Fruit fly (Drosophila melanogaster) whole organism, adult: ENCODE data around the gene CG1635.

ENCODE experiments used
- CG11617 ChIP-seq: fragments of 200-800 bp; sonication (Bioruptor generic); optimal IDR thresholded peaks from 2 replicates; lab custom pipeline; 2017; ENCODE audit warnings: mild to moderate bottlenecking, missing biosample characterization, missing genetic modification reagents, missing genetic modification characterization
- CG12768 ChIP-seq: fragments of 200-800 bp; sonication (Bioruptor generic); optimal IDR thresholded peaks from 2 replicates; lab custom pipeline; 2017; ENCODE audit warnings: missing biosample characterization, missing genetic modification characterization, mild to moderate bottlenecking, moderate library complexity, missing genetic modification reagents
- CG14711 ChIP-seq: fragments of 200-800 bp; sonication (Bioruptor generic); optimal IDR thresholded peaks from 2 replicates; lab custom pipeline; 2018; ENCODE audit warnings: missing biosample characterization, mild to moderate bottlenecking, missing genetic modification characterization, moderate library complexity
- CG1620 ChIP-seq: fragments of 200-800 bp; sonication (Bioruptor generic); optimal IDR thresholded peaks from 2 replicates; lab custom pipeline; 2016; ENCODE audit warnings: missing biosample characterization, missing genetic modification characterization
- CG33017 ChIP-seq: fragments of 200-800 bp; sonication (Bioruptor generic); optimal IDR thresholded peaks from 2 replicates; lab custom pipeline; 2018; ENCODE audit warnings: missing biosample characterization, mild to moderate bottlenecking, missing genetic modification characterization, moderate library complexity
- CG5204 ChIP-seq: fragments of 200-800 bp; sonication (Bioruptor generic); optimal IDR thresholded peaks from 2 replicates; lab custom pipeline; 2016; ENCODE audit warnings: missing biosample characterization, missing genetic modification characterization
- CG7045 ChIP-seq: fragments of 200-800 bp; sonication (Bioruptor generic); optimal IDR thresholded peaks from 2 replicates; lab custom pipeline; 2017; ENCODE audit warnings: missing biosample characterization, mild to moderate bottlenecking, missing genetic modification characterization
- CG7101 ChIP-seq: fragments of 200-800 bp; sonication (Bioruptor generic); optimal IDR thresholded peaks from 2 replicates; lab custom pipeline; 2018; ENCODE audit warnings: missing biosample characterization, mild to moderate bottlenecking, missing genetic modification characterization, moderate library complexity
- Clk ChIP-seq: fragments of 200-800 bp; sonication (Bioruptor generic); optimal IDR thresholded peaks from 2 replicates; lab custom pipeline; 2017; ENCODE audit warnings: missing biosample characterization, missing genetic modification characterization
- Crg-1 ChIP-seq: fragments of 200-800 bp; sonication (Bioruptor generic); optimal IDR thresholded peaks from 2 replicates; lab custom pipeline; 2016; ENCODE audit warnings: missing biosample characterization, missing genetic modification characterization
- Hr96 ChIP-seq: fragments of 200-800 bp; sonication (Bioruptor generic); optimal IDR thresholded peaks from 2 replicates; lab custom pipeline; 2016; ENCODE audit warnings: missing biosample characterization, missing genetic modification characterization
- Mnt ChIP-seq: fragments of 200-800 bp; sonication (Bioruptor generic); optimal IDR thresholded peaks from 2 replicates; lab custom pipeline; 2016; ENCODE audit warnings: missing biosample characterization, mild to moderate bottlenecking, missing genetic modification characterization
- bab1 ChIP-seq: fragments of 200-800 bp; sonication (Bioruptor generic); optimal IDR thresholded peaks from 3 replicates; lab custom pipeline; 2019; ENCODE audit warnings: missing biosample characterization, mild to moderate bottlenecking, missing genetic modification characterization, moderate library complexity
- cic ChIP-seq: fragments of 200-800 bp; sonication (Bioruptor generic); optimal IDR thresholded peaks from 2 replicates; lab custom pipeline; 2017; ENCODE audit warnings: missing biosample characterization, mild to moderate bottlenecking, missing genetic modification characterization, moderate library complexity
- cnc ChIP-seq, 2 experiments: fragments of >200 bp; optimal IDR thresholded peaks; 2 replicates each; lab custom pipeline; 2017
- kay ChIP-seq: fragments of 200-800 bp; sonication (Bioruptor generic); peaks from one replicate; lab custom pipeline; 2016; ENCODE audit warnings: missing biosample characterization, missing genetic modification characterization, borderline replicate concordance
- ovo ChIP-seq: fragments of 200-800 bp; sonication (Bioruptor generic); optimal IDR thresholded peaks from 2 replicates; lab custom pipeline; 2016; ENCODE audit warnings: missing biosample characterization, missing genetic modification characterization
- pad ChIP-seq: fragments of 200-800 bp; sonication (Bioruptor generic); optimal IDR thresholded peaks from 3 replicates; lab custom pipeline; 2017; ENCODE audit warnings: missing biosample characterization, missing genetic modification characterization, mild to moderate bottlenecking, moderate library complexity, missing genetic modification reagents
- tj ChIP-seq: fragments of 200-800 bp; sonication (Bioruptor generic); optimal IDR thresholded peaks from 3 replicates; lab custom pipeline; 2017; ENCODE audit warnings: missing biosample characterization, mild to moderate bottlenecking, missing genetic modification characterization, moderate library complexity
- toe ChIP-seq: fragments of 200-800 bp; sonication (Bioruptor generic); optimal IDR thresholded peaks from 2 replicates; lab custom pipeline; 2016; ENCODE audit warnings: missing biosample characterization, missing genetic modification characterization

Gene CG1635

DNA sequence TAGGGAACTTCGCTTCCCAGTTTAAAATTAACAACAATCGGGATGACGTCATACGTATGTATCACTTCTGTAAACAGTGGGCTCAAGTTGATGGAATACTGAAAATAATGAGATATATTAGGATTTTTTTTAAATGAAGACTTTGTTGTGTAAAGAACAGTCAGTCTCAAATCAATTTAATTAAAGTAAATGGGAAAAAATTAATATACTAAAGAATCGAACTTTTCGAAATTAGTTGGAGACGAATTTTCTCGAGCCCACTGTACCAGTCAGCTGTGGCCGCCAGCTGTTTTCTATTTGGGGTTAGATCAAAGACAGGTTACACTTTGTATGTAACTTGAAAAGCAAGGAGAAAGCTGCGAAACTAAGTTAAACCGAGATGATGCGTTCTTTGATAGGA is at the start of gene CG1635:
Gene CG1635 (plus strand): TSS at position 300 of the 400 bp plus-strand sequence.
- TF ChIP-seq Hr96 (peak; percentile 98), pad (peak; percentile 95), ovo (peak; percentile 97), cnc (optimal IDR thresholded peaks at IDR 0.05; lab: Kevin White, UChicago) (no peak), CG7045 (GFP tag; lab: Kevin White, UChicago) (peak; percentile 99), cic (peak; percentile 83), CG33017 (tag; lab: Kevin White, UChicago) (peak; percentile 100), CG12768 (peak; percentile 100), CG14711 (tag; lab: Kevin White, UChicago) (peak; percentile 99), toe (GFP tag; lab: Kevin White, UChicago) (peak; percentile 97), CG11617 (GFP tag; lab: Kevin White, UChicago) (peak; percentile 100), bab1 (GFP tag; lab: Kevin White, UChicago) (peak; percentile 100), CG5204 (GFP tag; lab: Kevin White, UChicago) (peak; percentile 99), Clk (GFP tag; lab: Kevin White, UChicago) (peak; percentile 99), CG7101 (tag; lab: Kevin White, UChicago) (peak; percentile 100), Mnt (GFP tag; lab: Kevin White, UChicago) (peak; percentile 98), kay (GFP tag; lab: Kevin White, UChicago) (peak; percentile 100), Crg-1 (GFP tag; lab: Kevin White, UChicago) (peak; percentile 98), tj (GFP tag; lab: Kevin White, UChicago) (peak; percentile 94), CG1620 (GFP tag; lab: Kevin White, UChicago) (peak; percentile 98)

DNA sequence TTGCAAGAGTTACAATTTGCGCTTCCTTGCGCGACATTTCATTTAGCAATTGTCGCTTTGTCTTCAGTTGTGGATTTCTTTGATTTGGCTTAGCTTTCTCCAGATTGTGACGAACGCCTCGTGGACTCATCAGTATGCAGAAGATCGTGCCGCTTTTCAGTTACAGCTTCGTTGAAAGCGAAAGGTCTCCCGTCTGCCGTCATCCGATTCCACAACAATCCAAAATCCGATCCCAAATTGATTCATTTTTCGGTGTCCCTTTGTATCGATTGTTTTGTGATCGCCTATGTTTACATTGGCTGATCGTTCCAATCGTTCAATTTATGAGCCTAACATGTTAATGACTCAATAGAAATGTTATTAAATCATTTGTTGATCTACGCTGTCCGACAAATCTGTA is 46.6 kb upstream of the CG1635 start:
- TF ChIP-seq toe (GFP tag; lab: Kevin White, UChicago) (no peak), cic (no peak), Mnt (GFP tag; lab: Kevin White, UChicago) (no peak), CG14711 (tag; lab: Kevin White, UChicago) (no peak), CG1620 (GFP tag; lab: Kevin White, UChicago) (no peak), CG12768 (no peak), kay (GFP tag; lab: Kevin White, UChicago) (no peak), ovo (no peak), CG33017 (tag; lab: Kevin White, UChicago) (no peak), CG7101 (tag; lab: Kevin White, UChicago) (no peak), Clk (GFP tag; lab: Kevin White, UChicago) (no peak)

DNA sequence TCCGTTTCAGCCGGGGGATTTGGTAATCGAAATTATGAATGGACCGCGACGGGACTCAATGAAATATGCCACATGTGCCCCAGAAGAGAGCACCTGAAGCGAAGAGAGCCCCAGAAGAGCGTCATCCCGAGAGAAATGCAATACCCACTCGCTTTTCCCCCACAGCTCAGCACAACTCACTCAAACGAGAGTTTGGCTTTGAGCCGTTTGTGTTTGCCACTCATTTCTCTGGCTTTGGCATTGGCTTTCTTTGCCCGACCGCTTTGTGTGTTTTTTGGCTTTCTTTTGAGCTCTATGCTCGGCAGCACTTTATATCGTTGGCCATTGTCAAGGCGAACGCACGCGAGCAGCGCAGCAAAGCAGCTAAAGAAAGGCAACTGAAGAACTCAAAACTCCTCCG is 45.8 kb upstream of the CG1635 start, which contains the start of gene nyo:
Gene nyo (plus strand): TSS at position 312 of the 400 bp plus-strand sequence.
- TF ChIP-seq kay (GFP tag; lab: Kevin White, UChicago) (no peak), Hr96 (no peak), tj (GFP tag; lab: Kevin White, UChicago) (no peak), CG11617 (GFP tag; lab: Kevin White, UChicago) (no peak), Crg-1 (GFP tag; lab: Kevin White, UChicago) (no peak), cnc (optimal IDR thresholded peaks at IDR 0.05; lab: Kevin White, UChicago) (no peak), bab1 (GFP tag; lab: Kevin White, UChicago) (no peak), cic (no peak), Clk (GFP tag; lab: Kevin White, UChicago) (no peak), CG33017 (tag; lab: Kevin White, UChicago) (no peak), CG12768 (no peak), CG5204 (GFP tag; lab: Kevin White, UChicago) (no peak), CG1620 (GFP tag; lab: Kevin White, UChicago) (no peak), CG7045 (GFP tag; lab: Kevin White, UChicago) (no peak), Mnt (GFP tag; lab: Kevin White, UChicago) (no peak), pad (no peak)

DNA sequence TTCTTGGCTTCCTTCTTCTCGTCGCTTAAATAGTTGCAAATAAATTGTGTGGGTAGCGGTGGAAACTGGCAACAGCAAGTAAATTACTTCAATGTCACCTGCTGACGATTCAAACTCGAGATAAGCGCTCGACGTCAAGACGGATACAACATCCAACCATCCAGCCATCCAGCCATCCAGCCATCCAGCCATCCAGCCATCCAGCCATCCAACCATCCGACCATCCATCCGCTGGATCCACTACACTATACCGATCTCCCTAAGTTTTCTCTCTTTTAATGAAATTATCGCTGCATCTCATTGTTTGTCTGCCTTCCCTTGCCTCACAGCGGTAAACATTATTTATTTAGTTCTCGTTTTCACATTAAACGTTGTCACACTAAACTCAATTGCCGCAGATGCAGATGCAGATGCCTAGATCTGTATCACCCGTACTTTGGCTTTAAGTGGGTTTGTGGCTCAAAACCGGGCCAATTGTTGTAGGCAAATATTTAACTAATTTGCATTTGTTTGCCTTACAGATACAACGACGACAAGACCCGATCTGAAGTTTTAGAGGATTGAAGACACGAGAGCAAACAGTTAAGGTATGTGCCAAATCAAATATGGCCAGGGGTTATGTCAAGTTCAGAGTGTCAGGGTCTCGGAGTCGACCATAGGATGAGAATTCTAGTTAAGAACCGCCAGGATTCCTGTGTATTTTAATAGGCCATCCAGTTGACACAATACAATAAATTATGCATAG is 39.5 kb upstream of the CG1635 start:
- TF ChIP-seq tj (GFP tag; lab: Kevin White, UChicago) (no peak), Hr96 (no peak), Crg-1 (GFP tag; lab: Kevin White, UChicago) (no peak), CG12768 (no peak), CG33017 (tag; lab: Kevin White, UChicago) (no peak), cnc (optimal IDR thresholded peaks at IDR 0.05; lab: Kevin White, UChicago) (no peak), CG7045 (GFP tag; lab: Kevin White, UChicago) (no peak), Mnt (GFP tag; lab: Kevin White, UChicago) (no peak), ovo (no peak), CG5204 (GFP tag; lab: Kevin White, UChicago) (no peak), CG14711 (tag; lab: Kevin White, UChicago) (no peak), cic (no peak), CG7101 (tag; lab: Kevin White, UChicago) (no peak), Clk (GFP tag; lab: Kevin White, UChicago) (no peak), pad (no peak), kay (GFP tag; lab: Kevin White, UChicago) (no peak), bab1 (GFP tag; lab: Kevin White, UChicago) (no peak), CG1620 (GFP tag; lab: Kevin White, UChicago) (no peak), toe (GFP tag; lab: Kevin White, UChicago) (no peak)

DNA sequence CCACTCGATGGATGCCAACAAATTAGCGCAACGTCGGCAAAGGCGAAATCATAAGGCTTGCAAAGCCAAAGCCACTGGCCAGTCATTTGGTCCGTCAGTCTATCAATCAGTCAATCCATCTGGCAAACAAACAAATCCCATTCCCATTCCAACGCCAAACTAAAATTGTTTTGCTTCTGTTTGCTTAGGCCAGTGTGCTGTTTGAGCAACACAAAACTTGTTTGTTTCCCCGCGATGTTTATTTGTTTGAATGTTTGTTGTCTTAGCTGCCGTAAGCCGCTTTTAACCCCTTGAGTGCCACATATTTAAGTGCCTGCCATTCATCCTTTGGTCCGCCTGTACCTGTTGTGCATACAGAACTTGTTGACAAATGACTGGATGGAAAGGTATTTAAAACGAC is 37.6 kb upstream of the CG1635 start:
- TF ChIP-seq bab1 (GFP tag; lab: Kevin White, UChicago) (no peak), tj (GFP tag; lab: Kevin White, UChicago) (no peak), pad (no peak)
